Worm (Caenorhabditis elegans): ENCODE measurements around the gene ZK355.3.

ZK355.3 gene

ce11 chrII:2946438-2946837, 19.0 kb upstream of the ZK355.3 start, which contains the start of gene srw-79:
TSS of gene srw-79 (plus strand) at chrII:2946738.
- no peak for TF ChIP-seq nhr-129 (tag; optimal IDR thresholded peaks at IDR 0.05)
- no peak for TF ChIP-seq sma-3 (GFP tag; optimal IDR thresholded peaks at IDR 0.05)
- TF ChIP-seq egl-27 (tag; optimal IDR thresholded peaks at IDR 0.05), result no peak
- TF ChIP-seq ztf-11 (tag; optimal IDR thresholded peaks at IDR 0.05), result no peak
- no peak for TF ChIP-seq unc-62 (GFP tag; optimal IDR thresholded peaks at IDR 0.05)
- no peak for TF ChIP-seq nhr-6 (tag; optimal IDR thresholded peaks at IDR 0.05)
- TF ChIP-seq mbf-1 (tag; optimal IDR thresholded peaks at IDR 0.05), result no peak
- no peak for TF ChIP-seq nhr-12 (tag; optimal IDR thresholded peaks at IDR 0.05)
- TF ChIP-seq alr-1 (tag; optimal IDR thresholded peaks at IDR 0.05), result no peak
- TF ChIP-seq peb-1 (tag; optimal IDR thresholded peaks at IDR 0.05), result no peak
- no peak for TF ChIP-seq nhr-21 (tag; optimal IDR thresholded peaks at IDR 0.05)
- TF ChIP-seq lin-11 (tag; optimal IDR thresholded peaks at IDR 0.05), result no peak
- no peak for TF ChIP-seq ztf-4 (tag; optimal IDR thresholded peaks at IDR 0.05)

- no peak for TF ChIP-seq unc-62 (GFP tag; optimal IDR thresholded peaks at IDR 0.05)
- TF ChIP-seq lin-11 (tag; optimal IDR thresholded peaks at IDR 0.05), result no peak
- no peak for TF ChIP-seq zag-1 (tag; optimal IDR thresholded peaks at IDR 0.05)
- TF ChIP-seq C34F6.9 (tag; optimal IDR thresholded peaks at IDR 0.05), result no peak
- TF ChIP-seq gmeb-1 (tag; optimal IDR thresholded peaks at IDR 0.05), result no peak
- no peak for TF ChIP-seq ceh-82 (tag; optimal IDR thresholded peaks at IDR 0.05)
- TF ChIP-seq dmd-4 (tag; optimal IDR thresholded peaks at IDR 0.05), result no peak
- no peak for TF ChIP-seq alr-1 (tag; optimal IDR thresholded peaks at IDR 0.05)
- no peak for TF ChIP-seq nhr-12 (tag; optimal IDR thresholded peaks at IDR 0.05)
- TF ChIP-seq mab-5 (tag; optimal IDR thresholded peaks at IDR 0.05), result no peak
- no peak for TF ChIP-seq crh-2 (tag; optimal IDR thresholded peaks at IDR 0.05)
- no peak for TF ChIP-seq sma-9 (GFP tag; optimal IDR thresholded peaks at IDR 0.05)
- TF ChIP-seq sma-9 (tag; optimal IDR thresholded peaks at IDR 0.05), result no peak
- no peak for TF ChIP-seq mdl-1 (tag; optimal IDR thresholded peaks at IDR 0.05)
- no peak for TF ChIP-seq nhr-6 (tag; optimal IDR thresholded peaks at IDR 0.05)
- no peak for TF ChIP-seq Y55F3AM.14 (GFP tag; optimal IDR thresholded peaks at IDR 0.05)
Measured at ce11 chrII:2943966-2944365, 16.5 kb upstream of the ZK355.3 start, which contains the start of the genes irld-50 and irld-49. TSS of gene irld-50 (minus strand) at chrII:2944066. TSS of gene irld-49 (plus strand) at chrII:2944176.

- TF ChIP-seq nhr-237 (tag; optimal IDR thresholded peaks at IDR 0.05) (no peak), mbf-1 (tag; optimal IDR thresholded peaks at IDR 0.05) (no peak), aly-2 (tag; optimal IDR thresholded peaks at IDR 0.05) (no peak)
Measured at ce11 chrII:2940747-2941146, 13.3 kb upstream of the ZK355.3 start, which contains the start of gene irld-66. TSS of gene irld-66 (minus strand) at chrII:2940847.

ce11 chrII:2939681-2940080, 12.2 kb upstream of the ZK355.3 start:
- no peak for TF ChIP-seq F13H6.1 (tag; optimal IDR thresholded peaks at IDR 0.05)
- TF ChIP-seq ztf-1 (GFP tag; conservative IDR thresholded peaks at IDR 0.05), result no peak
- TF ChIP-seq nhr-129 (tag; optimal IDR thresholded peaks at IDR 0.05), result no peak
- TF ChIP-seq sma-3 (GFP tag; optimal IDR thresholded peaks at IDR 0.05), result no peak
- TF ChIP-seq aly-2 (tag; optimal IDR thresholded peaks at IDR 0.05), result no peak
- no peak for TF ChIP-seq elt-3 (tag; optimal IDR thresholded peaks at IDR 0.05)
- no peak for TF ChIP-seq blmp-1 (tag; optimal IDR thresholded peaks at IDR 0.05; ENCODE audit: insufficient read depth)
- no peak for TF ChIP-seq R02D3.7 (tag; optimal IDR thresholded peaks at IDR 0.05)
- no peak for TF ChIP-seq unc-39 (tag; optimal IDR thresholded peaks at IDR 0.05)
- TF ChIP-seq nhr-12 (tag; optimal IDR thresholded peaks at IDR 0.05), result no peak

ce11 chrII:2937852-2938251, 10.4 kb upstream of the ZK355.3 start, which contains the start of gene irld-65:
TSS of gene irld-65 (minus strand) at chrII:2937952.
- TF ChIP-seq elt-1 (tag; optimal IDR thresholded peaks at IDR 0.05), result no peak
- no peak for TF ChIP-seq elt-3 (tag; optimal IDR thresholded peaks at IDR 0.05)
- no peak for TF ChIP-seq zag-1 (tag; optimal IDR thresholded peaks at IDR 0.05)
- TF ChIP-seq ceh-16 (tag; optimal IDR thresholded peaks at IDR 0.05), result no peak
- no peak for TF ChIP-seq peb-1 (tag; optimal IDR thresholded peaks at IDR 0.05)
- TF ChIP-seq snpc-4 (tag; optimal IDR thresholded peaks at IDR 0.05), result no peak
- TF ChIP-seq sma-9 (GFP tag; optimal IDR thresholded peaks at IDR 0.05), result no peak
- TF ChIP-seq sma-9 (tag; optimal IDR thresholded peaks at IDR 0.05), result no peak
- TF ChIP-seq fos-1 (tag; optimal IDR thresholded peaks at IDR 0.05), result no peak
